Fruit fly (Drosophila melanogaster) whole organism, embryonic: ENCODE measurements around the gene CG31636.

ENCODE experiments used
- BEAF-32 ChIP-seq: fragments of 200-800 bp; sonication (Bioruptor generic); optimal IDR thresholded peaks from 3 replicates; lab custom pipeline; 2017; ENCODE audit warnings: missing biosample characterization, missing genetic modification characterization, mild to moderate bottlenecking, moderate library complexity, missing genetic modification reagents
- CG1024 ChIP-seq: fragments of 200-800 bp; sonication (Bioruptor generic); IDR thresholded peaks from 2 replicates; pipeline ENCODE4 v1.3.6; 2022; ENCODE audit warnings: missing biosample characterization, missing genetic modification characterization
- CG10959 ChIP-seq: fragments of 200-800 bp; sonication (Bioruptor generic); IDR thresholded peaks from 2 replicates; pipeline ENCODE4 v1.3.6; 2022; ENCODE audit warnings: missing biosample characterization, missing genetic modification characterization
- CG12219 ChIP-seq: fragments of 200-800 bp; sonication (Bioruptor generic); optimal IDR thresholded peaks from 3 replicates; lab custom pipeline; 2018; ENCODE audit warnings: missing biosample characterization, mild to moderate bottlenecking, missing genetic modification characterization
- CG17359 ChIP-seq: fragments of 200-800 bp; sonication (Bioruptor generic); optimal IDR thresholded peaks from 3 replicates; lab custom pipeline; 2018; ENCODE audit warnings: missing biosample characterization, mild to moderate bottlenecking, missing genetic modification characterization, moderate library complexity
- CG34376 ChIP-seq: fragments of 200-800 bp; sonication (Bioruptor generic); optimal IDR thresholded peaks from 2 replicates; lab custom pipeline; 2018; ENCODE audit warnings: missing biosample characterization, mild to moderate bottlenecking, missing genetic modification characterization
- CG3995 ChIP-seq: fragments of 200-800 bp; sonication (Bioruptor generic); optimal IDR thresholded peaks from 3 replicates; lab custom pipeline; 2016; ENCODE audit warnings: missing biosample characterization, missing genetic modification characterization
- CG4328 ChIP-seq: fragments of 200-800 bp; sonication (Bioruptor generic); optimal IDR thresholded peaks from 3 replicates; lab custom pipeline; 2017; ENCODE audit warnings: missing biosample characterization, missing genetic modification reagents, missing genetic modification characterization
- CG4617 ChIP-seq: fragments of 200-800 bp; sonication (Bioruptor generic); optimal IDR thresholded peaks from 3 replicates; lab custom pipeline; 2016; ENCODE audit warnings: missing biosample characterization, missing genetic modification characterization, borderline replicate concordance
- CG6854 ChIP-seq: fragments of 200-800 bp; sonication (Bioruptor generic); optimal IDR thresholded peaks from 3 replicates; lab custom pipeline; 2017; ENCODE audit warnings: missing biosample characterization, mild to moderate bottlenecking, missing genetic modification characterization
- CG8924 ChIP-seq: fragments of 200-800 bp; optimal IDR thresholded peaks from 3 replicates; lab custom pipeline; 2019; ENCODE audit warnings: missing biosample characterization, mild to moderate bottlenecking, missing genetic modification characterization, moderate library complexity
- Chrac-16 ChIP-seq: fragments of 200-800 bp; sonication (Bioruptor generic); optimal IDR thresholded peaks from 3 replicates; lab custom pipeline; 2016; ENCODE audit warnings: missing biosample characterization, missing genetic modification characterization
- D ChIP-seq, 2 experiments: fragments of 200-800 bp in 1 of 2; fragments of >200 bp in 1 of 2; sonication (Bioruptor generic) in 1 of 2; optimal IDR thresholded peaks; 2 replicates in 1 of 2; 3 replicates in 1 of 2; lab custom pipeline; 2017; ENCODE audit warnings: mild to moderate bottlenecking in 1 of 2, missing biosample characterization in 1 of 2, missing genetic modification characterization in 1 of 2, missing genetic modification reagents in 1 of 2
- Dad ChIP-seq: fragments of 200-800 bp; sonication (Bioruptor generic); optimal IDR thresholded peaks from 3 replicates; lab custom pipeline; 2016; ENCODE audit warnings: missing biosample characterization, missing genetic modification characterization
- Dip3 ChIP-seq: fragments of 200-800 bp; sonication (Bioruptor generic); optimal IDR thresholded peaks from 3 replicates; lab custom pipeline; 2016; ENCODE audit warnings: missing biosample characterization, missing genetic modification characterization
- Doc2 ChIP-seq: fragments of 200-800 bp; sonication (Bioruptor generic); IDR thresholded peaks from 2 replicates; pipeline ENCODE4 v1.3.6; 2022; ENCODE audit warnings: missing biosample characterization, missing genetic modification characterization
- Eip74EF ChIP-seq, 2 experiments: fragments of 200-800 bp in 1 of 2; fragments of >200 bp in 1 of 2; sonication (Bioruptor generic) in 1 of 2; optimal IDR thresholded peaks; 2 replicates each; lab custom pipeline; 2017 to 2019; ENCODE audit warnings: missing biosample characterization in 2 of 2, missing genetic modification characterization in 2 of 2, mild to moderate bottlenecking in 1 of 2, moderate library complexity in 1 of 2
- Fer3 ChIP-seq: fragments of 200-800 bp; sonication (Bioruptor generic); optimal IDR thresholded peaks from 2 replicates; lab custom pipeline; 2018; ENCODE audit warnings: missing biosample characterization, mild to moderate bottlenecking, missing genetic modification characterization, moderate library complexity
- HHEX ChIP-seq: fragments of 200-800 bp; sonication (Bioruptor generic); optimal IDR thresholded peaks from 3 replicates; lab custom pipeline; 2017; ENCODE audit warnings: missing biosample characterization, mild to moderate bottlenecking, missing genetic modification characterization, missing genetic modification reagents
- HLH3B ChIP-seq: fragments of 200-800 bp; sonication (Bioruptor generic); IDR thresholded peaks from 2 replicates; pipeline ENCODE4 v1.3.6; 2022; ENCODE audit warnings: missing biosample characterization, missing genetic modification characterization
- MBD-R2 ChIP-seq: fragments of 200-800 bp; sonication (Bioruptor generic); IDR thresholded peaks from 2 replicates; pipeline ENCODE4 v1.3.6; 2022; ENCODE audit warnings: missing biosample characterization, missing genetic modification characterization
- Mrtf ChIP-seq: fragments of 200-800 bp; sonication (Bioruptor generic); IDR thresholded peaks from 3 replicates; pipeline ENCODE4 v1.3.6; 2022; ENCODE audit warnings: missing biosample characterization, missing genetic modification characterization
- Nf-YC ChIP-seq: fragments of 200-800 bp; optimal IDR thresholded peaks from 3 replicates; lab custom pipeline; 2019; ENCODE audit warnings: missing biosample characterization, mild to moderate bottlenecking, missing genetic modification characterization, moderate library complexity
- Spps ChIP-seq: fragments of 200-800 bp; sonication (Bioruptor generic); optimal IDR thresholded peaks from 2 replicates; lab custom pipeline; 2018; ENCODE audit warnings: missing biosample characterization, mild to moderate bottlenecking, missing genetic modification characterization
- abd-A ChIP-seq: fragments of 200-800 bp; sonication (Bioruptor generic); optimal IDR thresholded peaks from 3 replicates; lab custom pipeline; 2019; ENCODE audit warnings: missing biosample characterization, mild to moderate bottlenecking, missing genetic modification characterization, moderate library complexity
- ato ChIP-seq: fragments of 200-800 bp; sonication (Bioruptor generic); IDR thresholded peaks from 2 replicates; pipeline ENCODE4 v1.3.6; 2022; ENCODE audit warnings: missing biosample characterization, missing genetic modification characterization; ENCODE audit not compliant: partially characterized antibody
- az2 ChIP-seq: fragments of 200-800 bp; sonication (Bioruptor generic); optimal IDR thresholded peaks from 3 replicates; lab custom pipeline; 2016; ENCODE audit warnings: missing biosample characterization, missing genetic modification characterization
- ci ChIP-seq: fragments of 200-800 bp; sonication (Bioruptor generic); IDR thresholded peaks from 3 replicates; pipeline ENCODE4 v1.3.6; 2022; ENCODE audit warnings: missing biosample characterization, missing genetic modification characterization
- crc ChIP-seq: fragments of 200-800 bp; sonication (Bioruptor generic); optimal IDR thresholded peaks from 2 replicates; lab custom pipeline; 2016; ENCODE audit warnings: missing biosample characterization, missing genetic modification characterization
- croc ChIP-seq: fragments of 200-800 bp; sonication (Bioruptor generic); conservative IDR thresholded peaks from 3 replicates; pipeline ENCODE4 v1.3.6; 2022; ENCODE audit warnings: missing biosample characterization, missing genetic modification characterization
- crp ChIP-seq, 2 experiments: fragments of 200-800 bp; sonication (Bioruptor generic); optimal IDR thresholded peaks; 2 replicates in 1 of 2; 3 replicates in 1 of 2; lab custom pipeline; 2017; ENCODE audit warnings: missing biosample characterization in 2 of 2, missing genetic modification characterization in 2 of 2, mild to moderate bottlenecking in 1 of 2, moderate library complexity in 1 of 2
- esg ChIP-seq: fragments of 200-800 bp; sonication (Bioruptor generic); conservative IDR thresholded peaks from 2 replicates; pipeline ENCODE4 v1.3.6; 2022; ENCODE audit warnings: missing biosample characterization, missing genetic modification characterization
- ewg ChIP-seq: fragments of 200-800 bp; sonication (Bioruptor generic); optimal IDR thresholded peaks from 3 replicates; lab custom pipeline; 2017; ENCODE audit warnings: mild to moderate bottlenecking, missing biosample characterization, missing genetic modification reagents, missing genetic modification characterization
- fd64A ChIP-seq: fragments of 200-800 bp; sonication (Bioruptor generic); optimal IDR thresholded peaks from 3 replicates; lab custom pipeline; 2018; ENCODE audit warnings: missing biosample characterization, mild to moderate bottlenecking, missing genetic modification characterization
- fd96Cb ChIP-seq: fragments of 200-800 bp; sonication (Bioruptor generic); optimal IDR thresholded peaks from 2 replicates; lab custom pipeline; 2018; ENCODE audit warnings: missing biosample characterization, mild to moderate bottlenecking, missing genetic modification characterization, moderate library complexity
- ind ChIP-seq: fragments of 200-800 bp; sonication (Bioruptor generic); optimal IDR thresholded peaks from 3 replicates; lab custom pipeline; 2016; ENCODE audit warnings: missing biosample characterization, missing genetic modification characterization
- ken ChIP-seq: fragments of 200-800 bp; sonication (Bioruptor generic); IDR thresholded peaks from 3 replicates; pipeline ENCODE4 v1.3.6; 2022; ENCODE audit warnings: missing biosample characterization, missing genetic modification characterization
- kni ChIP-seq: fragments of 200-800 bp; sonication (Bioruptor generic); optimal IDR thresholded peaks from 3 replicates; lab custom pipeline; 2017; ENCODE audit warnings: mild to moderate bottlenecking, missing biosample characterization, missing genetic modification reagents, missing genetic modification characterization
- lab ChIP-seq: fragments of 200-800 bp; sonication (Bioruptor generic); optimal IDR thresholded peaks from 3 replicates; lab custom pipeline; 2017; ENCODE audit warnings: missing biosample characterization, missing genetic modification characterization, mild to moderate bottlenecking, moderate library complexity, missing genetic modification reagents
- lola ChIP-seq, 3 experiments: fragments of >200 bp in 2 of 3; fragments of 200-800 bp in 1 of 3; sonication (Bioruptor generic) in 1 of 3; optimal IDR thresholded peaks; 2 replicates each; lab custom pipeline; 2017 to 2019; ENCODE audit warnings: missing biosample characterization in 3 of 3, missing genetic modification characterization in 3 of 3, mild to moderate bottlenecking in 1 of 3, moderate library complexity in 1 of 3
- nerfin-1 ChIP-seq: fragments of 200-800 bp; sonication (Bioruptor generic); optimal IDR thresholded peaks from 3 replicates; lab custom pipeline; 2019; ENCODE audit warnings: missing biosample characterization, mild to moderate bottlenecking, missing genetic modification characterization, moderate library complexity
- pzg ChIP-seq: fragments of 200-800 bp; sonication (Bioruptor generic); optimal IDR thresholded peaks from 3 replicates; lab custom pipeline; 2018; ENCODE audit warnings: missing biosample characterization, mild to moderate bottlenecking, missing genetic modification characterization, moderate library complexity
- ranshi ChIP-seq: fragments of 200-800 bp; sonication (Bioruptor generic); IDR thresholded peaks from 2 replicates; pipeline ENCODE4 v1.3.6; 2022; ENCODE audit warnings: missing biosample characterization, missing genetic modification characterization
- repo ChIP-seq: fragments of 200-800 bp; sonication (Bioruptor generic); optimal IDR thresholded peaks from 2 replicates; lab custom pipeline; 2016; ENCODE audit warnings: missing biosample characterization, missing genetic modification characterization
- seq ChIP-seq: fragments of 200-800 bp; sonication (Bioruptor generic); IDR thresholded peaks from 2 replicates; pipeline ENCODE4 v1.3.6; 2022; ENCODE audit warnings: missing biosample characterization, missing genetic modification characterization
- sima ChIP-seq: fragments of 200-800 bp; sonication (Bioruptor generic); optimal IDR thresholded peaks from 2 replicates; lab custom pipeline; 2016; ENCODE audit warnings: missing biosample characterization, missing genetic modification characterization
- stwl ChIP-seq: fragments of 200-800 bp; sonication (Bioruptor generic); optimal IDR thresholded peaks from 3 replicates; lab custom pipeline; 2018; ENCODE audit warnings: missing biosample characterization, mild to moderate bottlenecking, missing genetic modification characterization, moderate library complexity
- trem ChIP-seq: fragments of 200-800 bp; optimal IDR thresholded peaks from 3 replicates; lab custom pipeline; 2019; ENCODE audit warnings: missing biosample characterization, mild to moderate bottlenecking, missing genetic modification characterization, moderate library complexity

The CG31636 gene

dm6 chr2L:6648163-6648628, 9.8 kb downstream of the CG31636 start (continued):
- TF ChIP-seq fd96Cb (tag; lab: Kevin White, UChicago) (peak; percentile 93), Mrtf (GFP tag; lab: Robert Waterston, UW) (peak; percentile 91), Chrac-16 (GFP tag; lab: Kevin White, UChicago) (peak; percentile 95), ato (GFP tag; lab: Robert Waterston, UW) (no peak), crc (GFP tag; lab: Kevin White, UChicago) (peak; percentile 80), HLH3B (GFP tag; lab: Robert Waterston, UW) (peak; percentile 89), BEAF-32 (GFP tag; lab: Kevin White, UChicago) (peak; percentile 46), Eip74EF (GFP tag; optimal IDR thresholded peaks at IDR 0.05; lab: Kevin White, UChicago) (peak in 1 of 2 experiments; percentile 92), Dip3 (peak; percentile 94), CG1024 (GFP tag; lab: Robert Waterston, UW) (peak; percentile 75), Spps (tag; lab: Kevin White, UChicago) (peak; percentile 86), lab (GFP tag; lab: Kevin White, UChicago) (peak; percentile 98), CG34376 (peak; percentile 95), pzg (GFP tag; lab: Kevin White, UChicago) (peak; percentile 36), HHEX (GFP tag; lab: Kevin White, UChicago) (peak; percentile 94), seq (GFP tag; lab: Robert Waterston, UW) (peak; percentile 96), MBD-R2 (GFP tag; lab: Robert Waterston, UW) (peak; percentile 79), stwl (tag; lab: Kevin White, UChicago) (peak; percentile 64), CG12219 (GFP tag; lab: Kevin White, UChicago) (peak; percentile 92), CG10959 (GFP tag; lab: Robert Waterston, UW) (peak; percentile 75), sima (peak; percentile 76), ewg (GFP tag; lab: Kevin White, UChicago) (peak; percentile 95), abd-A (tag; lab: Kevin White, UChicago) (no peak), fd64A (GFP tag; lab: Kevin White, UChicago) (peak; percentile 52), CG3995 (GFP tag; lab: Kevin White, UChicago) (peak; percentile 81), az2 (GFP tag; lab: Kevin White, UChicago) (peak; percentile 96), Doc2 (GFP tag; lab: Robert Waterston, UW) (peak; percentile 64; the same call in 1 of the 2 replicates), CG6854 (GFP tag; lab: Kevin White, UChicago) (peak; percentile 93), Nf-YC (tag; lab: Kevin White, UChicago) (peak; percentile 89), ken (GFP tag; lab: Robert Waterston, UW) (peak; percentile 92), D (optimal IDR thresholded peaks at IDR 0.05; lab: Kevin White, UChicago) (no peak), D (GFP tag; optimal IDR thresholded peaks at IDR 0.05; lab: Kevin White, UChicago) (peak; percentile 93), ind (GFP tag; lab: Kevin White, UChicago) (peak; percentile 95), lola (GFP tag; optimal IDR thresholded peaks at IDR 0.05; lab: Kevin White, UChicago) (peak in 1 of 3 experiments; percentile 94), Dad (GFP tag; lab: Kevin White, UChicago) (peak; percentile 94), Fer3 (tag; lab: Kevin White, UChicago) (peak; percentile 95), esg (GFP tag; lab: Robert Waterston, UW) (peak; percentile 94), CG8924 (tag; lab: Kevin White, UChicago) (peak; percentile 96), kni (GFP tag; lab: Kevin White, UChicago) (peak; percentile 69), repo (peak; percentile 84), CG4617 (GFP tag; lab: Kevin White, UChicago) (peak; percentile 87), CG17359 (tag; lab: Kevin White, UChicago) (peak; percentile 95), crp (GFP tag; optimal IDR thresholded peaks at IDR 0.05; lab: Kevin White, UChicago) (peak in 1 of 2 experiments; percentile 67), croc (GFP tag; lab: Robert Waterston, UW) (peak; percentile 88), ci (GFP tag; lab: Robert Waterston, UW) (peak; percentile 89), ranshi (GFP tag; lab: Robert Waterston, UW) (peak; percentile 92), nerfin-1 (peak; percentile 93), CG4328 (GFP tag; lab: Kevin White, UChicago) (peak; percentile 96), trem (peak; percentile 90)
